Worm (Caenorhabditis elegans): Measurements from ENCODE around the gene tftc-1.
A peak's percentile ranks its signal among the peaks of the same experiment; 100 is the strongest.

The tftc-1 gene

DNA sequence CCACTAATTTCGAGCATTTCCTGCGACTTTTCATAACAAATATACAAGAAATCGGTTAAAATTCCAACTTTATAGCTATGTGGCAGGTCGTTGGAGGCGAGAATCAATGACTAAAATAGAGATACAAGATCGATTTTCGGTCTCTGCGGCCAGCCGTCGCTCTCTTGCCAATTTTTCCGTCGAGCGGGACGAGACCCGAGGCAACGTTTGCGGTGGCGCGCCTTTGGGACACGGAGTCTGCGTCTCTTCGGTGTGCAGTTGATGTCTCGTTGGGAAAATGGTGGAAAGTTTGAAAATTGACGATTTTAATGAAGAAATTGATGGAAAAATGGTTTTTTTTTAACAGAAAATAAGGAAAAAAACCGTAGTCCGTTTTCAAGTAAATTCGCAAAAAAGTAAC lies 32.3 kb upstream of the tftc-1 start (continued):
- TF ChIP-seq nhr-76 (tag; optimal IDR thresholded peaks at IDR 0.05): no peak
- peak; percentile 58 for TF ChIP-seq hlh-30 (tag; optimal IDR thresholded peaks at IDR 0.05; ENCODE audit: insufficient read depth)
- no peak for TF ChIP-seq cey-2 (tag; optimal IDR thresholded peaks at IDR 0.05; ENCODE audit: borderline replicate concordance, insufficient read depth)
- TF ChIP-seq lin-38 (GFP tag; IDR thresholded peaks at IDR 0.05): peak; percentile 73
- no peak for TF ChIP-seq daf-16 (GFP tag; optimal IDR thresholded peaks at IDR 0.05)
- TF ChIP-seq daf-16 (tag; optimal IDR thresholded peaks at IDR 0.05): peak; percentile 24
- no peak for TF ChIP-seq Y5F2A.4 (GFP tag; optimal IDR thresholded peaks at IDR 0.05)
- TF ChIP-seq mep-1 (tag; optimal IDR thresholded peaks at IDR 0.05): peak; percentile 78
- TF ChIP-seq dmd-6 (GFP tag; IDR thresholded peaks at IDR 0.05): peak; percentile 69
- peak; percentile 57 for TF ChIP-seq set-16 (GFP tag; IDR thresholded peaks at IDR 0.05)
- TF ChIP-seq ceh-20 (GFP tag; IDR thresholded peaks at IDR 0.05): no peak
- TF ChIP-seq madf-9 (GFP tag; conservative IDR thresholded peaks at IDR 0.05): no peak
- no peak for TF ChIP-seq zip-2 (tag; optimal IDR thresholded peaks at IDR 0.05)
- TF ChIP-seq lin-29 (GFP tag; IDR thresholded peaks at IDR 0.05): no peak
- 0 out of 2 replicates have a peak, but pooled peaks have one; percentile 35 for TF ChIP-seq lin-1 (GFP tag; IDR thresholded peaks at IDR 0.05)
- TF ChIP-seq lsy-2 (tag; optimal IDR thresholded peaks at IDR 0.05): peak; percentile 61 to 63
- TF ChIP-seq lin-15B (tag; optimal IDR thresholded peaks at IDR 0.05): no peak
- peak; percentile 51 for TF ChIP-seq dve-1 (tag; optimal IDR thresholded peaks at IDR 0.05; ENCODE audit: insufficient read depth)
- TF ChIP-seq ama-1 (optimal IDR thresholded peaks at IDR 0.05): peak; percentile 35
- peak; percentile 83 for TF ChIP-seq mxl-3 (GFP tag; optimal IDR thresholded peaks at IDR 0.05)
- peak; percentile 76 for TF ChIP-seq nhr-11 (tag; optimal IDR thresholded peaks at IDR 0.05)
- TF ChIP-seq lin-13 (GFP tag; optimal IDR thresholded peaks at IDR 0.05): peak; percentile 88
- TF ChIP-seq zip-11 (GFP tag; IDR thresholded peaks at IDR 0.05): no peak
- peak in 1 of 2 experiments; percentile 31 for TF ChIP-seq mdl-1 (tag; optimal IDR thresholded peaks at IDR 0.05)
- TF ChIP-seq lir-3 (tag; optimal IDR thresholded peaks at IDR 0.05): no peak
- TF ChIP-seq duxl-1 (tag; optimal IDR thresholded peaks at IDR 0.05; ENCODE audit: poor library complexity): no peak
- peak; percentile 84 for TF ChIP-seq aha-1 (tag)

ce11 chrIV:2320009-2320408 lies 29.1 kb upstream of the tftc-1 start:
- TF ChIP-seq F37D6.2 (tag; optimal IDR thresholded peaks at IDR 0.05): no peak
- peak; percentile 92 for TF ChIP-seq aha-1 (tag)
- no peak for TF ChIP-seq mdl-1 (tag; optimal IDR thresholded peaks at IDR 0.05)

ce11 chrIV:2321546-2321945 lies 27.5 kb upstream of the tftc-1 start:
- TF ChIP-seq unc-62 (GFP tag; optimal IDR thresholded peaks at IDR 0.05 in 1 of 2) (no peak), unc-62 (tag; optimal IDR thresholded peaks at IDR 0.05) (no peak), daf-8 (GFP tag; IDR thresholded peaks at IDR 0.05) (no peak), saeg-2 (GFP tag; IDR thresholded peaks at IDR 0.05) (no peak), lsy-2 (tag; optimal IDR thresholded peaks at IDR 0.05) (no peak), ctbp-1 (GFP tag; IDR thresholded peaks at IDR 0.05) (no peak), nhr-77 (tag; optimal IDR thresholded peaks at IDR 0.05) (no peak), ceh-28 (tag; optimal IDR thresholded peaks at IDR 0.05) (no peak), attf-4 (tag; optimal IDR thresholded peaks at IDR 0.05) (no peak), fos-1 (tag; optimal IDR thresholded peaks at IDR 0.05) (no peak), spr-1 (tag; optimal IDR thresholded peaks at IDR 0.05) (no peak)

DNA sequence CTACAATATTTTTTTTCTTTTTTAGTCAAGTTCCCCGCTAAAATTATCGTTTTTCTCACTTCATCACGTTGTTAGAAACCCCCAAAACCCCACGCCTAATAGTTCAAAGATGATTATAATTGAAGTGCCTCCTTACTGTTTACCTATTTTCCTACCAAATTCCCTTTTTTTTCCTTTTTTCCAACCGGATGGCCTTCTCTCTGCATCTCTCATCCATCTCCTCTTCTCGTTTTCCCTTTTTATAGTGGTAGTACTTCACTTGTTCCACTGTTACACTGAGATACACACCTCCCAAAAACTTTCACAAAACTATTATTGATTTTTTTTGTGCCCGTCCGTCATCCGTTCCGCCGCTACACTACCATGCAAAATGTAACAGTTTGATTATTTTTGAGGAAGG lies 26.1 kb upstream of the tftc-1 start, which contains the start of gene nsy-4:
Gene nsy-4, plus strand, starts transcription at position 274 of the 400 bp plus-strand sequence.
- no peak for TF ChIP-seq tag-97 (GFP tag; IDR thresholded peaks at IDR 0.05)
- peak in 1 of 2 experiments; percentile 28 for TF ChIP-seq unc-62 (GFP tag; optimal IDR thresholded peaks at IDR 0.05 in 1 of 2)
- TF ChIP-seq unc-62 (tag; optimal IDR thresholded peaks at IDR 0.05): no peak

Data from whole organism, L4 larva.